Worm (Caenorhabditis elegans) whole organism, late embryonic: ENCODE measurements around the gene K01D12.9.
A peak's percentile ranks its signal among the peaks of the same experiment; 100 is the strongest.

Experiments
- C38D4.7 ChIP-seq: fragments of 200-800 bp; sonication (Bioruptor generic); optimal IDR thresholded peaks from 2 replicates; lab custom pipeline; 2018; ENCODE audit warnings: mild to moderate bottlenecking, missing genetic modification characterization, moderate library complexity, missing compliant biosample characterization
- K09A11.1 ChIP-seq: sonication (generic microtip); optimal IDR thresholded peaks from 2 replicates; lab custom pipeline; 2017; ENCODE audit warnings: antibody characterized with exemption, mild to moderate bottlenecking, missing genetic modification characterization, missing compliant biosample characterization; ENCODE audit not compliant: insufficient read depth
- ahr-1 ChIP-seq: sonication (generic microtip); optimal IDR thresholded peaks from 2 replicates; lab custom pipeline; 2016; ENCODE audit warnings: missing genetic modification characterization, missing compliant biosample characterization
- ama-1 ChIP-seq: fragments of 150-350 bp; optimal IDR thresholded peaks from 2 replicates; lab custom pipeline; 2014
- ceh-24 ChIP-seq: sonication (generic microtip); optimal IDR thresholded peaks from 2 replicates; lab custom pipeline; 2016; ENCODE audit warnings: mild to moderate bottlenecking, missing genetic modification characterization, missing compliant biosample characterization
- ceh-34 ChIP-seq: sonication (generic microtip); optimal IDR thresholded peaks from 2 replicates; lab custom pipeline; 2016; ENCODE audit warnings: mild to moderate bottlenecking, missing genetic modification characterization, missing compliant biosample characterization
- ceh-48 ChIP-seq: sonication (generic microtip); optimal IDR thresholded peaks from 2 replicates; lab custom pipeline; 2016; ENCODE audit warnings: missing genetic modification characterization, inconsistent platforms, missing compliant biosample characterization
- ceh-6 ChIP-seq: fragments of 200-800 bp; sonication (Bioruptor generic); optimal IDR thresholded peaks from 2 replicates; lab custom pipeline; 2018; ENCODE audit warnings: mild to moderate bottlenecking, missing genetic modification characterization, missing compliant biosample characterization
- che-1 ChIP-seq: sonication (generic microtip); optimal IDR thresholded peaks from 2 replicates; lab custom pipeline; 2016; ENCODE audit warnings: mild to moderate bottlenecking, missing genetic modification characterization, missing compliant biosample characterization
- dmd-4 ChIP-seq: sonication (generic microtip); optimal IDR thresholded peaks from 2 replicates; lab custom pipeline; 2016; ENCODE audit warnings: borderline replicate concordance, missing genetic modification characterization, missing compliant biosample characterization
- dve-1 ChIP-seq: sonication (generic microtip); optimal IDR thresholded peaks from 2 replicates; lab custom pipeline; 2017; ENCODE audit warnings: antibody characterized with exemption, mild to moderate bottlenecking, missing genetic modification characterization, missing compliant biosample characterization
- elt-2 ChIP-seq: sonication (generic microtip); optimal IDR thresholded peaks from 2 replicates; lab custom pipeline; 2016; ENCODE audit warnings: missing genetic modification reagents, missing genetic modification characterization, missing compliant biosample characterization
- elt-4 ChIP-seq: sonication (generic microtip); optimal IDR thresholded peaks from 2 replicates; lab custom pipeline; 2016; ENCODE audit warnings: missing genetic modification characterization, missing compliant biosample characterization
- ets-4 ChIP-seq: sonication (generic microtip); optimal IDR thresholded peaks from 2 replicates; lab custom pipeline; 2016; ENCODE audit warnings: missing genetic modification characterization, missing compliant biosample characterization
- eyg-1 ChIP-seq: sonication (generic microtip); optimal IDR thresholded peaks from 2 replicates; lab custom pipeline; 2016; ENCODE audit warnings: missing genotype, missing genetic modification characterization, missing compliant biosample characterization
- hlh-13 ChIP-seq: fragments of 200-800 bp; sonication (Bioruptor generic); optimal IDR thresholded peaks from 2 replicates; lab custom pipeline; 2018; ENCODE audit warnings: mild to moderate bottlenecking, missing genetic modification characterization, missing compliant biosample characterization
- hlh-15 ChIP-seq: sonication (generic microtip); optimal IDR thresholded peaks from 2 replicates; lab custom pipeline; 2016; ENCODE audit warnings: missing genetic modification characterization, missing compliant biosample characterization
- hlh-6 ChIP-seq: sonication (generic microtip); optimal IDR thresholded peaks from 2 replicates; lab custom pipeline; 2016; ENCODE audit warnings: missing genotype, missing genetic modification characterization, missing compliant biosample characterization
- hlh-8 ChIP-seq: sonication (generic microtip); optimal IDR thresholded peaks from 2 replicates; lab custom pipeline; 2016; ENCODE audit warnings: missing genotype, missing genetic modification characterization, missing compliant biosample characterization
- lin-11 ChIP-seq: fragments of 200-800 bp; sonication (Bioruptor generic); optimal IDR thresholded peaks from 2 replicates; lab custom pipeline; 2018; ENCODE audit warnings: mild to moderate bottlenecking, missing genetic modification characterization, missing compliant biosample characterization
- madf-2 ChIP-seq: sonication (generic microtip); optimal IDR thresholded peaks from 2 replicates; lab custom pipeline; 2017; ENCODE audit warnings: missing genetic modification characterization, missing compliant biosample characterization
- mec-3 ChIP-seq: sonication (generic microtip); optimal IDR thresholded peaks from 2 replicates; lab custom pipeline; 2016; ENCODE audit warnings: borderline replicate concordance, missing genetic modification characterization, missing compliant biosample characterization
- nfya-1 ChIP-seq: sonication (generic microtip); optimal IDR thresholded peaks from 2 replicates; lab custom pipeline; 2017; ENCODE audit warnings: missing genetic modification characterization, mild to moderate bottlenecking, missing compliant biosample characterization, antibody characterized with exemption, moderate library complexity
- odd-2 ChIP-seq: sonication (generic microtip); optimal IDR thresholded peaks from 2 replicates; lab custom pipeline; 2017; ENCODE audit warnings: antibody characterized with exemption, mild to moderate bottlenecking, missing genetic modification characterization, missing compliant biosample characterization
- pax-1 ChIP-seq: fragments of 150-350 bp; optimal IDR thresholded peaks from 2 replicates; lab custom pipeline; 2014; ENCODE audit warnings: missing biosample characterization, missing genetic modification characterization
- pqm-1 ChIP-seq: sonication (generic microtip); optimal IDR thresholded peaks from 2 replicates; lab custom pipeline; 2016; ENCODE audit warnings: missing genetic modification characterization, missing compliant biosample characterization
- pros-1 ChIP-seq: fragments of 150-350 bp; optimal IDR thresholded peaks from 2 replicates; lab custom pipeline; 2014; ENCODE audit warnings: missing biosample characterization, missing genetic modification reagents, missing genetic modification characterization
- rnt-1 ChIP-seq: sonication (generic microtip); optimal IDR thresholded peaks from 2 replicates; lab custom pipeline; 2016; ENCODE audit warnings: missing genetic modification characterization, missing compliant biosample characterization
- tbx-2 ChIP-seq: sonication (generic microtip); optimal IDR thresholded peaks from 2 replicates; lab custom pipeline; 2016; ENCODE audit warnings: missing genetic modification characterization, missing compliant biosample characterization
- unc-55 ChIP-seq: sonication (generic microtip); optimal IDR thresholded peaks from 2 replicates; lab custom pipeline; 2017; ENCODE audit warnings: missing biosample characterization, missing genetic modification reagents, missing genetic modification characterization
- unc-86 ChIP-seq: sonication (generic microtip); optimal IDR thresholded peaks from 2 replicates; lab custom pipeline; 2016; ENCODE audit warnings: missing genetic modification characterization, missing compliant biosample characterization
- zip-5 ChIP-seq: sonication (generic microtip); optimal IDR thresholded peaks from 2 replicates; lab custom pipeline; 2016; ENCODE audit warnings: missing genetic modification characterization, missing compliant biosample characterization

K01D12.9 gene

DNA sequence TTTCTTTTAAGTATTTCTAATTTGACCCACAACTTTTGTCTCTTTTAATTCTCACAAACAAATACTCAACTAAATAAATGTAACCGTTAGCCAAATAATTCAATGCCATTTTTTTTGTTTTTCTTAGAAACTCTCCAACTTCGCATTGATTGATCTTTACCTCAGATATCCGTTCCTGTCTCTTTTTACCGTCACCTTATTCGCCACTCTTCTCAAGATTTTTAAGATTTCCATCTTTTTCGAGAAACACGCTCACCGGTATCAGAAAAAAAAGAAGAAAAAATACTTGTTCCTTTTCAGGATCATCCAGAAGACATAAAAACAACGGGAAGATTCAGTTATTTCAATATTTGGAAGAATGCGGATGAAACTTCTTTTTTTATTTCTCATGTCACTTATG is 46.1 kb downstream of the K01D12.9 start, which contains the start of gene F23H12.5:
F23H12.5 (plus strand) TSS at position 301 of the 400 bp plus-strand sequence.
- no peak for TF ChIP-seq elt-4 (tag; lab: Kevin White, UChicago)
- no peak for TF ChIP-seq pros-1
- no peak for TF ChIP-seq ceh-34 (tag; lab: Kevin White, UChicago)
- no peak for TF ChIP-seq ets-4 (tag; lab: Kevin White, UChicago)
- no peak for TF ChIP-seq pax-1 (tag; lab: Kevin White, UChicago)
- no peak for TF ChIP-seq pqm-1 (tag; lab: Kevin White, UChicago)
- TF ChIP-seq ceh-6, result no peak
- no peak for TF ChIP-seq unc-86 (tag; lab: Kevin White, UChicago)
- TF ChIP-seq hlh-15 (tag; lab: Kevin White, UChicago), result no peak
- no peak for TF ChIP-seq hlh-13
- TF ChIP-seq dve-1 (tag; lab: Kevin White, UChicago), result no peak
- no peak for TF ChIP-seq hlh-6 (tag; lab: Kevin White, UChicago)
- TF ChIP-seq unc-55 (GFP tag; lab: Kevin White, UChicago), result no peak
- no peak for TF ChIP-seq nfya-1
- TF ChIP-seq odd-2 (tag; lab: Kevin White, UChicago), result no peak
- TF ChIP-seq zip-5 (tag; lab: Kevin White, UChicago), result no peak
- TF ChIP-seq lin-11 (tag; lab: Kevin White, UChicago), result no peak

DNA sequence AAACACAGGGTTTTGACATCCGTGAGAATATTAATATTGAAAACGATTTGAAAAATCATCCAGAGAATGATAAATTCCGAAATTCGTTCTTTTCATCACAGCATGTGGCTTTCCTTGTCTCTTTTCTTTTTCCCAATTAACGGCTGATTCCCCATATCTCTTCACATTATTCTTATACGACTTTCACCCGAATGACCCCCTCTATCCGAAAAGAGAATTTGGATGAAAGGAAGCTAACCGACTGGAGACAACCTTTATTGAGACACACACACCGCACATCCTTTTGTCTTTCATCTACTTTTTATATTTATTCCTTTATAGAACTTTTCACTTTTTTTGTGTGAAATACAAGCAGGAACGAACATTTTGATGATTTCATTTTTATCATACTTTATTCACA is 46.8 kb downstream of the K01D12.9 start:
- TF ChIP-seq hlh-15 (tag; lab: Kevin White, UChicago) (no peak), elt-2 (tag; lab: Kevin White, UChicago) (no peak), che-1 (tag; lab: Kevin White, UChicago) (no peak), mec-3 (tag; lab: Kevin White, UChicago) (no peak), K09A11.1 (tag; lab: Kevin White, UChicago) (no peak), hlh-8 (no peak), madf-2 (tag; lab: Kevin White, UChicago) (no peak), tbx-2 (tag; lab: Kevin White, UChicago) (no peak)

DNA sequence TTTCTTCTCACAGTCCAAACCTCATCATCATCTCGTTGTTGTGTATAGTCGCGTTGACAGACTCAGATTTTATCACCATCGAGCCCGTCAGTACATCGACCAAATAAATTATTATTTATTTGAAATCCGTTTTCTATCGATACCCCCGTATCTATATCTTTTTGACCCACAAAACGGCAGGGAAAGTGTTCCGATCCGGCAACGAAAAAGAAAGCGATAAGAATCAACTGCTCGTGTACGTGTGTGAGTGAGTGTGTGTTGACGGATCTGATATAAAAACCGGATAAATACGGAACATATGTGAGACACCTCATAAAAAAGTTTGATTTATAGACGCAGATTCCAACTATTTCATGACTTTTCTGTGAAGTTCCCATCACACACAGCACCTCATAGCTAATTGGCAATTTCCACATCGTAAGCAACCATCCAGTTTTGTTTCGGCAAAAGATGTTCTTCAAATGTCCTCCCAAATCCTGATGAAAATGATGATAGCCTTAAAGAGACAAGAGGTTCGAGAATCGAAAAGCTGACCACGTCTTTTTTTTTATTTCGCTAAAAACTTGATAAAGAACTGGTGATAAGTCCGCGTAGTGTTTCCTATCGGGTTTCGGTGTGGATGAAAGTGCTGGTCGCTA is 50.1 kb downstream of the K01D12.9 start:
- no peak for TF ChIP-seq madf-2 (tag; lab: Kevin White, UChicago)
- TF ChIP-seq dmd-4 (tag; lab: Kevin White, UChicago), result no peak
- TF ChIP-seq ceh-48 (tag; lab: Kevin White, UChicago), result no peak
- no peak for TF ChIP-seq pqm-1 (tag; lab: Kevin White, UChicago)
- TF ChIP-seq C38D4.7 (GFP tag; lab: Kevin White, UChicago), result no peak
- no peak for TF ChIP-seq eyg-1 (tag; lab: Kevin White, UChicago)
- TF ChIP-seq nfya-1, result no peak
- peak; percentile 91 for TF ChIP-seq ama-1 (lab: Kevin White, UChicago)
- no peak for TF ChIP-seq ceh-24 (tag; lab: Kevin White, UChicago)
- TF ChIP-seq ahr-1, result no peak
- peak; percentile 20 for TF ChIP-seq rnt-1 (tag; lab: Kevin White, UChicago)
